Fruit fly (Drosophila melanogaster): Measurements from ENCODE around the gene Set2.
A peak's percentile ranks its signal among the peaks of the same experiment; 100 is the strongest.

Set2 gene

DNA sequence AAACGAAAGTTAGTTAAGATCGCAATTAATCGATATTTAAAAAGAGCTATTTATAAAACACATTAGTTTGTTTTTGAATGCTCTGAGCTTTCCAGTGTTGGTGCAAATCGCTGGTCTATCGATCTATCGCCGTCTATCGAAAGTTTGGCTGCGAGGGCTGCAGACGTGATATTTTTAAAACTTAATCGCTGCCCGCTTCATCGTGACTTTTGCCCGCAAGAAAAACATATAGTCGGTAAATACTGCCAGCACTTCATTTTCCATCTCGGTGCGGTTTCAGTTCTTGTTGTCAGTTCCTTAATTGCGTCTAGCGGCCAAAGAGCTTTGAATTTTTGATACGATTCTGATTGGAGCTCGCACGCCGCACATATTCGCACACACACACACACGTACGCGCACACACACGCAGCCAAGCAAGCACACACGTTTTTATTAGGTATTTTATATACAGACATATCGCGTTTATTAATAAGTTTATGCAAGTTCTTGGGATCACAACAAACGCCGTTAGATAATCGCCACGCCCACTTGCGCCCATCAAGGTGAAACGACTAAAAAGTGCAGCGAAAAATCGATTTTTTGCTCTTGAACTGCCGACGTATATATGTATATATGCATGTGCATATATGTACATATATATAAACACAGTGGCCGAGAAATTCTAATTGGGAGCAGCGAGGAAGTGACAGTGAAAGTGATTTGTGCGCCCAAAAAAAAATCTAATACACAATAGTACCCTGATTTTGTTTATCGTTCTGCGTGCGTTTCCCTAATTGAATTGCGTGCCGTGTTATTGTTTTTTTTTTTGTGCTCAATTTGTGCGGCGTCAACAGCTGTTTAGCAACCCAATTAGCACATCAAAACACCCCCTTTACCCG is 42.0 kb upstream of the Set2 start (continued):
- TF ChIP-seq achi (GFP tag; optimal IDR thresholded peaks at IDR 0.05), result no peak
- TF ChIP-seq CG8119 (GFP tag; IDR thresholded peaks at IDR 0.05), result no peak
- peak; percentile 24 for TF ChIP-seq Sox14 (GFP tag; optimal IDR thresholded peaks at IDR 0.05)
- no peak for TF ChIP-seq Hr38 (GFP tag; optimal IDR thresholded peaks at IDR 0.05)
- no peak for TF ChIP-seq Ets96B (tag; optimal IDR thresholded peaks at IDR 0.05)
- no peak for TF ChIP-seq CG15336 (GFP tag; IDR thresholded peaks at IDR 0.05)
- TF ChIP-seq CG6808 (GFP tag; optimal IDR thresholded peaks at IDR 0.05), result no peak
- TF ChIP-seq spab (GFP tag; optimal IDR thresholded peaks at IDR 0.05), result no peak
- peak; percentile 94 for TF ChIP-seq svp (GFP tag)
- no peak for TF ChIP-seq Sox15 (GFP tag; optimal IDR thresholded peaks at IDR 0.05)
- no peak for TF ChIP-seq CG8632 (GFP tag; optimal IDR thresholded peaks at IDR 0.05)
- no peak for TF ChIP-seq CG32006 (GFP tag; optimal IDR thresholded peaks at IDR 0.05)
- TF ChIP-seq OdsH (GFP tag; optimal IDR thresholded peaks at IDR 0.05), result no peak
- TF ChIP-seq CG6854 (GFP tag; optimal IDR thresholded peaks at IDR 0.05), result no peak
- no peak for TF ChIP-seq acj6 (GFP tag; optimal IDR thresholded peaks at IDR 0.05)
- TF ChIP-seq dac (GFP tag; optimal IDR thresholded peaks at IDR 0.05), result no peak
- no peak for TF ChIP-seq dsx (GFP tag; optimal IDR thresholded peaks at IDR 0.05; ENCODE audit: poor library complexity, severe bottlenecking)
- TF ChIP-seq cyc (GFP tag; optimal IDR thresholded peaks at IDR 0.05), result peak; percentile 10
- TF ChIP-seq CG9139 (GFP tag; optimal IDR thresholded peaks at IDR 0.05), result no peak

DNA sequence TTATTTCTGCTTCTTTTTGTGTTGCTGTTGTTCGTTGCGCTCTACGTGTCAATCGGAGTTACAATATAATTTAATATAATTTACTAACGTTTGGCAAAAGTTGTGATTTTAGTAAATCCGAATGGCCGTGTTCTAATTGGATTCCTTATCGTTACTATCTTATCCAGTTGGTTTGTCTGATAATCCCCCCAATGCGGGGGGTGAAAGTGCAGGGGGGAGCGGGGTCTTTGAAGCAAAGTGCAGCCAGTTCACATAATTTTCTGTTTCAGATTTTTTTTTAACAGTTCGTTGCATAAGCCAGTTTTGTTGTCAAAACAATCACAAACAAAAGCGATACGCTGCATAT is 41.4 kb upstream of the Set2 start:
- TF ChIP-seq svp (GFP tag), result peak; percentile 45
- TF ChIP-seq Eip75B (GFP tag; optimal IDR thresholded peaks at IDR 0.05), result no peak
- peak; percentile 66 for TF ChIP-seq vri (GFP tag; optimal IDR thresholded peaks at IDR 0.05)
- TF ChIP-seq Eip78C (GFP tag), result peak; percentile 19

DNA sequence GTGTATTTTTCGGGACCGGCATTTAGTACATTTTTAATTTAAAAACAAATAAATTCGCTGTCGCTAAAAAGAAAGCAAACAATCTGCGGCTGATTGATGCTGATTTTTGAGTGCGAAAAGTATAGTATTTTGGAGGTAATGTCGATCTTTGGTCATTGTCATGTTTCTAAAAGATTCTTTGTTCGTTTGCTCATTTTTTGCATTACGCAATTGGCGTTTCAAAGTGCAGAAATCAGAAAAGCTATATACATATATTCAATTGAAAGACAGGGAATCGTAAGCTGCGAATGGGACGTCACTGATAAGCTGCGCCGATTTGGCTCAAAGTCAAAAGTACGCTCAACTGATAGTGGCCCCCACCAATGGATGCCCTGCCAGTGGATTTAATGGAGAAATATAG is 40.5 kb upstream of the Set2 start:
- TF ChIP-seq Eip93F (GFP tag; optimal IDR thresholded peaks at IDR 0.05) (no peak), lz (GFP tag; optimal IDR thresholded peaks at IDR 0.05) (no peak), CG11902 (GFP tag; optimal IDR thresholded peaks at IDR 0.05) (no peak), cyc (GFP tag; optimal IDR thresholded peaks at IDR 0.05) (no peak), ss (GFP tag; optimal IDR thresholded peaks at IDR 0.05) (peak in 1 of 2 experiments; percentile 30), Ets21C (GFP tag; optimal IDR thresholded peaks at IDR 0.05) (no peak), CG3919 (GFP tag; optimal IDR thresholded peaks at IDR 0.05) (no peak), CG16779 (tag; optimal IDR thresholded peaks at IDR 0.05) (no peak), vri (GFP tag; optimal IDR thresholded peaks at IDR 0.05) (peak; percentile 71), CG31627 (GFP tag; optimal IDR thresholded peaks at IDR 0.05) (no peak), CG10631 (GFP tag; optimal IDR thresholded peaks at IDR 0.05) (no peak)

DNA sequence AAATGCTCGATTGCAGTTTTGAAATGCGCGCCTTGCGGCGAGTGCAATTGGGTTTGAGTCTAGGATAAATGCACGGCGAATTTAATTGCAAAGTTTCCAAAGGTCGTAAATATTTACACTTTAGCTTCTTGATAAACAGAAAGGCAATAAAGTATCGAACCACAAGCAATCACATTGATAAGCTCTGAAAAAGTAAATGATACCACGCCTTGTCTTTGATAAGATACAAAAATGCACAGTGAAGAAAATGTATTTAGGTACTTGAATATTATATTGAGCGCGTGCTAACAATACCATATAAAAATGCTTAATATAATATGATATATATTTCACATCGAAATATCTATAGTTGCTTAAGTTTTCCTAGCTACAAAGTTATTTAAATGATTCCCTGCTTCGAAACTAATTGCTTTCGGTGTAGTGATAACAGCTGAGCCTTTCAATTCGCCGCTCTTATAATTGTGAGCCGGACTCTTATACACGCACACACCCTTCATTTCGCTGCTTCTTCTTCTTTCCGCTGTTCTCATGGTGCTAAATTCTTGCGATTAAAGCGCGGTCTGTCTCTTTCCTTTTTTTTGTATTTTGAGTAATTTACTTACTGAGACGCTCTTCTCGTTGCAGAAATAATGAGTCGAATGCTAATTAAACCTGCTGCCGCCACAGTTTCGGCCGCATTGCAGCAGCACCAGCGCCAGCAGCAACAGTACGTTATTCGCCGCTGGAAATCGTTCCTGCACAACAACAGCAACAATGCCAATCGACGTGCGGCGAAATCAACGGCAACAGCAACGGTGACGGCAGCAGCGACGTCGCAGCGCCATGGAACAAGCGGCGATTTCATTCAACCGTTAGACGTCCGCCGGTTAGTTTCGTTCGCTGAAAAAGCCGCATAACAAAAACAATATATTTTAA is 39.5 kb upstream of the Set2 start:
- peak; percentile 77 for TF ChIP-seq Hr39 (GFP tag; optimal IDR thresholded peaks at IDR 0.05)
- TF ChIP-seq eg (GFP tag; IDR thresholded peaks at IDR 0.05), result peak; percentile 88
- TF ChIP-seq dac (GFP tag; optimal IDR thresholded peaks at IDR 0.05), result peak; percentile 56
- peak; percentile 71 for TF ChIP-seq fd59A (GFP tag; optimal IDR thresholded peaks at IDR 0.05)
- TF ChIP-seq CG4318 (GFP tag; optimal IDR thresholded peaks at IDR 0.05), result peak; percentile 63
- no peak for TF ChIP-seq Hr38 (GFP tag; optimal IDR thresholded peaks at IDR 0.05)
- TF ChIP-seq CG6792 (GFP tag; optimal IDR thresholded peaks at IDR 0.05), result peak; percentile 90
- TF ChIP-seq CG11294 (GFP tag; IDR thresholded peaks at IDR 0.05), result peak; percentile 78
- TF ChIP-seq Met (GFP tag; optimal IDR thresholded peaks at IDR 0.05), result peak; percentile 85
- peak; percentile 83 for TF ChIP-seq CG6808 (GFP tag; optimal IDR thresholded peaks at IDR 0.05)
- TF ChIP-seq salr (GFP tag; optimal IDR thresholded peaks at IDR 0.05), result peak; percentile 71 to 81
- peak; percentile 81 for TF ChIP-seq Gug (GFP tag; IDR thresholded peaks at IDR 0.05)
- peak; percentile 71 for TF ChIP-seq Sox15 (GFP tag; optimal IDR thresholded peaks at IDR 0.05)
- TF ChIP-seq CG3919 (GFP tag; optimal IDR thresholded peaks at IDR 0.05), result peak; percentile 90
- peak; percentile 86 for TF ChIP-seq CG11762 (GFP tag; optimal IDR thresholded peaks at IDR 0.05; ENCODE audit: insufficient read depth)
- TF ChIP-seq Lpt (GFP tag; optimal IDR thresholded peaks at IDR 0.05), result peak; percentile 69
- TF ChIP-seq CG6276 (GFP tag; optimal IDR thresholded peaks at IDR 0.05), result peak; percentile 82
- peak; percentile 87 for TF ChIP-seq CG10631 (GFP tag; optimal IDR thresholded peaks at IDR 0.05)
- peak; percentile 90 for TF ChIP-seq pdm3 (GFP tag; optimal IDR thresholded peaks at IDR 0.05)

Measured in whole organism, prepupa.